Fruit fly (Drosophila melanogaster): ENCODE measurements around the gene Cyp4e3.

Cyp4e3 gene

dm6 chr2L:9768735-9769134, 18.9 kb upstream of the Cyp4e3 start, which contains the start of gene CG17633:
Gene CG17633 (plus strand): TSS chr2L:9769060.
- TF ChIP-seq rn (GFP tag; IDR thresholded peaks at IDR 0.05), result no peak
- TF ChIP-seq CG17806 (tag; optimal IDR thresholded peaks at IDR 0.05), result no peak
- TF ChIP-seq fd96Ca (GFP tag; IDR thresholded peaks at IDR 0.05), result no peak
- no peak for TF ChIP-seq CG14655 (GFP tag; optimal IDR thresholded peaks at IDR 0.05)
- no peak for TF ChIP-seq CG8159 (tag; optimal IDR thresholded peaks at IDR 0.05)
- TF ChIP-seq CG32121 (GFP tag; IDR thresholded peaks at IDR 0.05), result no peak
- TF ChIP-seq Ets98B (GFP tag; IDR thresholded peaks at IDR 0.05), result no peak
- no peak for TF ChIP-seq CG15710 (tag; optimal IDR thresholded peaks at IDR 0.05)
- TF ChIP-seq CG10348 (GFP tag; IDR thresholded peaks at IDR 0.05), result no peak

- TF ChIP-seq CG14655 (GFP tag; optimal IDR thresholded peaks at IDR 0.05), result no peak
- TF ChIP-seq CG12605 (GFP tag; IDR thresholded peaks at IDR 0.05), result no peak
- no peak for TF ChIP-seq CG9948 (tag; optimal IDR thresholded peaks at IDR 0.05)
These were observed 16.9 kb upstream of the Cyp4e3 start, which contains the start of gene CG4017 for dm6 chr2L:9766758-9767157. Gene CG4017 (plus strand): TSS chr2L:9767058.

- TF ChIP-seq Snoo (tag; optimal IDR thresholded peaks at IDR 0.05), result no peak
- peak; percentile 99 for TF ChIP-seq EcR (GFP tag; optimal IDR thresholded peaks at IDR 0.05)
- TF ChIP-seq CG32121 (GFP tag; IDR thresholded peaks at IDR 0.05), result no peak
These were observed 13.5 kb upstream of the Cyp4e3 start, which contains the start of the genes Taf11 and und for dm6 chr2L:9763212-9763869. Gene Taf11 (minus strand): TSS chr2L:9763262. Gene und (plus strand): TSS chr2L:9763369.

dm6 chr2L:9758856-9759255, 9.0 kb upstream of the Cyp4e3 start:
- TF ChIP-seq gl (tag; optimal IDR thresholded peaks at IDR 0.05), result no peak
- peak; percentile 35 for TF ChIP-seq CG15710 (tag; optimal IDR thresholded peaks at IDR 0.05)
- peak; percentile 15 for TF ChIP-seq Pif1B (GFP tag; optimal IDR thresholded peaks at IDR 0.05)
- no peak for TF ChIP-seq D1 (tag; optimal IDR thresholded peaks at IDR 0.05)
- peak; percentile 34; the same call in 1 of the 2 replicates for TF ChIP-seq rn (GFP tag; IDR thresholded peaks at IDR 0.05)
- peak; percentile 33; the same call in 1 of the 2 replicates for TF ChIP-seq CG12605 (GFP tag; IDR thresholded peaks at IDR 0.05)
- TF ChIP-seq CG8159 (tag; optimal IDR thresholded peaks at IDR 0.05), result no peak
- peak; percentile 68 for TF ChIP-seq Ets98B (GFP tag; IDR thresholded peaks at IDR 0.05)
- peak; percentile 2 for TF ChIP-seq Snoo (tag; optimal IDR thresholded peaks at IDR 0.05)
- no peak for TF ChIP-seq CG10348 (GFP tag; IDR thresholded peaks at IDR 0.05)
- peak; percentile 87 for TF ChIP-seq fd96Ca (GFP tag; IDR thresholded peaks at IDR 0.05)
- TF ChIP-seq EcR (GFP tag; optimal IDR thresholded peaks at IDR 0.05), result peak; percentile 45
- TF ChIP-seq CG4496 (GFP tag; IDR thresholded peaks at IDR 0.05), result peak; percentile 51
- TF ChIP-seq CG17806 (tag; optimal IDR thresholded peaks at IDR 0.05), result no peak
- peak; percentile 63 for TF ChIP-seq CG32121 (GFP tag; IDR thresholded peaks at IDR 0.05)

- TF ChIP-seq CG13204 (GFP tag; optimal IDR thresholded peaks at IDR 0.05) (no peak), CG8159 (tag; optimal IDR thresholded peaks at IDR 0.05) (peak; percentile 73), Pif1A (GFP tag; optimal IDR thresholded peaks at IDR 0.05) (peak; percentile 94), CG14655 (GFP tag; optimal IDR thresholded peaks at IDR 0.05) (peak; percentile 80), CG32121 (GFP tag; IDR thresholded peaks at IDR 0.05) (peak; percentile 82), rn (GFP tag; IDR thresholded peaks at IDR 0.05) (peak; percentile 85), Ets98B (GFP tag; IDR thresholded peaks at IDR 0.05) (peak; percentile 90), CG17806 (tag; optimal IDR thresholded peaks at IDR 0.05) (peak; percentile 70), CG12605 (GFP tag; IDR thresholded peaks at IDR 0.05) (peak; percentile 73; the same call in 1 of the 2 replicates), CG10348 (GFP tag; IDR thresholded peaks at IDR 0.05) (peak; percentile 64; the same call in 1 of the 2 replicates), CG4496 (GFP tag; IDR thresholded peaks at IDR 0.05) (peak; percentile 89), CG15710 (tag; optimal IDR thresholded peaks at IDR 0.05) (peak; percentile 51), fd96Ca (GFP tag; IDR thresholded peaks at IDR 0.05) (peak; percentile 89), Pif1B (GFP tag; optimal IDR thresholded peaks at IDR 0.05) (peak; percentile 85), D1 (tag; optimal IDR thresholded peaks at IDR 0.05) (peak; percentile 37), EcR (GFP tag; optimal IDR thresholded peaks at IDR 0.05) (no peak), CG8301 (tag; optimal IDR thresholded peaks at IDR 0.05) (peak; percentile 71), gl (tag; optimal IDR thresholded peaks at IDR 0.05) (no peak), Snoo (tag; optimal IDR thresholded peaks at IDR 0.05) (peak; percentile 78), CG34367 (tag; optimal IDR thresholded peaks at IDR 0.05) (peak; percentile 56), CG9948 (tag; optimal IDR thresholded peaks at IDR 0.05) (peak; percentile 62)
These were observed 8.3 kb upstream of the Cyp4e3 start, which contains the start of gene zf30C for dm6 chr2L:9757990-9758814. Gene zf30C (plus strand): TSS chr2L:9758342.

- TF ChIP-seq CG8159 (tag; optimal IDR thresholded peaks at IDR 0.05), result peak; percentile 37
- TF ChIP-seq fd96Ca (GFP tag; IDR thresholded peaks at IDR 0.05), result no peak
- no peak for TF ChIP-seq CG10348 (GFP tag; IDR thresholded peaks at IDR 0.05)
- TF ChIP-seq gl (tag; optimal IDR thresholded peaks at IDR 0.05), result no peak
- no peak for TF ChIP-seq CG17806 (tag; optimal IDR thresholded peaks at IDR 0.05)
- peak; percentile 13 for TF ChIP-seq CG14655 (GFP tag; optimal IDR thresholded peaks at IDR 0.05)
- TF ChIP-seq CG15710 (tag; optimal IDR thresholded peaks at IDR 0.05), result peak; percentile 30
These were observed 4.9 kb upstream of the Cyp4e3 start for dm6 chr2L:9754817-9755216.

Measured in whole organism, pupa.